Fruit fly (Drosophila melanogaster): ENCODE results near the gene Meics.

Gene Meics

DNA sequence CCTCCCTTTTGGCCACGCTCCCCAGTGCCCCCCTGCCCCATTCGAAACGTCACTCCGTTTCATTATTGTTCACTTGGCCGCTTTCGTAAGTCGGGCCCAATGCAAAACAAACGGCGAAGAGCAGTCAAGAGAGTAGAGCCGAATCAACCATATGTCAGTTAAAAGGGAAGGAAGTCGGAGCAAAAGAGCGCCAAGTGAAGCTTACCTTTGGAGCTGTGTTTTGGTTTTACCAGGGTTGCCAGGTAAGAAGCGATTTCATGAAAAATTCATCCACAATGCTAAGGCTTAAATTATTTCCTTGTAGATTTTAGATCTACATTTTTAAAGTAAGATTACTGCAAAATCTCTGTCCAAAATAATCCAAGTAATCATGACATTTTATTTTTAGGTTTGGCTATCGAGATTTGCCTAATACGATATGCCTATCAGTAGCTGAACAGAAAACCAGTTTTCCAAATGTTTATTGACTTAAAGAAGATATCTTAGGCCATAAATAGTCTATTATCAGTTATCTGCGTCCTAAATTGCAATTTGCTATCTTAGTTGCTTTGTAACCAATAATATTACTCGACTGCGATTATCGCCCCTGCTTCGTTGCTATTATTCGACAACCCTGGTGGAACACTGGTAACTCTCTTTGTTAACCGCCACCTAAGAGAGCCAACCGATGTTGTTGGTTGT, 25.9 kb downstream of the Meics start (continued):
- peak; percentile 86 for TF ChIP-seq pum (GFP tag; optimal IDR thresholded peaks at IDR 0.05)
- TF ChIP-seq NfI (GFP tag; optimal IDR thresholded peaks at IDR 0.05), result peak; percentile 88
- peak; percentile 54 for TF ChIP-seq tup (GFP tag; optimal IDR thresholded peaks at IDR 0.05)
- TF ChIP-seq CG11560 (tag; IDR thresholded peaks at IDR 0.05), result peak; percentile 64; the same call in 2 of the 3 replicates
- no peak for TF ChIP-seq Hr39 (optimal IDR thresholded peaks at IDR 0.05)
- TF ChIP-seq dpn (GFP tag; optimal IDR thresholded peaks at IDR 0.05), result peak; percentile 89 to 93
- TF ChIP-seq CG12391 (tag; optimal IDR thresholded peaks at IDR 0.05), result peak; percentile 92
- peak; percentile 93 for TF ChIP-seq CG10979 (tag; optimal IDR thresholded peaks at IDR 0.05)
- peak; percentile 96 for TF ChIP-seq CoRest (tag; optimal IDR thresholded peaks at IDR 0.05)
- TF ChIP-seq Oaz (GFP tag; IDR thresholded peaks at IDR 0.05), result no peak
- peak; percentile 91 for TF ChIP-seq CG12104 (GFP tag; optimal IDR thresholded peaks at IDR 0.05)
- TF ChIP-seq seq (GFP tag; IDR thresholded peaks at IDR 0.05), result peak; percentile 66
- TF ChIP-seq Drgx (GFP tag; IDR thresholded peaks at IDR 0.05), result peak; percentile 81; the same call in 1 of the 2 replicates
- TF ChIP-seq CG8478 (optimal IDR thresholded peaks at IDR 0.05), result no peak
- peak; percentile 75 for TF ChIP-seq CG33213 (GFP tag; optimal IDR thresholded peaks at IDR 0.05)
- peak; percentile 12 for TF ChIP-seq cas (GFP tag; IDR thresholded peaks at IDR 0.05)
- TF ChIP-seq Opbp (GFP tag; IDR thresholded peaks at IDR 0.05; ENCODE audit: partially characterized antibody), result no peak
- TF ChIP-seq Side (GFP tag; optimal IDR thresholded peaks at IDR 0.05), result peak; percentile 90
- peak; percentile 83 for TF ChIP-seq CG10462 (GFP tag; optimal IDR thresholded peaks at IDR 0.05)
- TF ChIP-seq CG10267 (tag; optimal IDR thresholded peaks at IDR 0.05), result peak; percentile 86
- peak; percentile 12 for TF ChIP-seq Sry-β (GFP tag; optimal IDR thresholded peaks at IDR 0.05)
- TF ChIP-seq CG2889 (GFP tag; IDR thresholded peaks at IDR 0.05), result 0 out of 3 replicates have a peak, but pooled peaks have one; percentile 35
- TF ChIP-seq PHDP (tag; optimal IDR thresholded peaks at IDR 0.05), result peak; percentile 86
- TF ChIP-seq danr (GFP tag; IDR thresholded peaks at IDR 0.05), result peak; percentile 88
- TF ChIP-seq odd (GFP tag; optimal IDR thresholded peaks at IDR 0.05), result peak; percentile 92
- no peak for TF ChIP-seq CG17912 (GFP tag; optimal IDR thresholded peaks at IDR 0.05)
- TF ChIP-seq row (GFP tag; IDR thresholded peaks at IDR 0.05), result peak; percentile 85
- TF ChIP-seq crc (GFP tag; optimal IDR thresholded peaks at IDR 0.05), result peak; percentile 81
- no peak for TF ChIP-seq CG7963 (GFP tag; IDR thresholded peaks at IDR 0.05; ENCODE audit: partially characterized antibody)
- TF ChIP-seq CG10147 (GFP tag; optimal IDR thresholded peaks at IDR 0.05), result peak; percentile 92
- TF ChIP-seq zen2 (GFP tag; IDR thresholded peaks at IDR 0.05; ENCODE audit: partially characterized antibody), result no peak
- peak; percentile 91 for TF ChIP-seq CG1233 (GFP tag; optimal IDR thresholded peaks at IDR 0.05)
- TF ChIP-seq ci (GFP tag; IDR thresholded peaks at IDR 0.05), result peak; percentile 42; the same call in 1 of the 3 replicates
- peak; percentile 89 for TF ChIP-seq slp2 (GFP tag; optimal IDR thresholded peaks at IDR 0.05)
- TF ChIP-seq CG4404 (GFP tag; IDR thresholded peaks at IDR 0.05), result peak; percentile 70
- no peak for TF ChIP-seq yki (optimal IDR thresholded peaks at IDR 0.05)
- TF ChIP-seq Fer1 (GFP tag; optimal IDR thresholded peaks at IDR 0.05), result peak; percentile 91
- no peak; the same call in none of the 2 replicates for TF ChIP-seq wor (GFP tag; IDR thresholded peaks at IDR 0.05)
- no peak for TF ChIP-seq z (GFP tag; IDR thresholded peaks at IDR 0.05)
- TF ChIP-seq br (optimal IDR thresholded peaks at IDR 0.05), result no peak
- TF ChIP-seq knrl (GFP tag; IDR thresholded peaks at IDR 0.05; ENCODE audit: partially characterized antibody), result no peak
- TF ChIP-seq CG6791 (GFP tag; IDR thresholded peaks at IDR 0.05; ENCODE audit: partially characterized antibody), result 0 out of 3 replicates have a peak, but pooled peaks have one; percentile 41
- TF ChIP-seq toy (GFP tag; IDR thresholded peaks at IDR 0.05), result peak; percentile 19; the same call in 1 of the 2 replicates
- peak; percentile 30 for TF ChIP-seq schlank (tag; optimal IDR thresholded peaks at IDR 0.05)
- peak; percentile 77 for TF ChIP-seq Blimp-1 (GFP tag; optimal IDR thresholded peaks at IDR 0.05)
- peak; percentile 77 for TF ChIP-seq dm (GFP tag; optimal IDR thresholded peaks at IDR 0.05)
- peak; percentile 59 for TF ChIP-seq HLH3B (GFP tag; IDR thresholded peaks at IDR 0.05)
- no peak for TF ChIP-seq eve (GFP tag; optimal IDR thresholded peaks at IDR 0.05)
- peak; percentile 42 for TF ChIP-seq ac (GFP tag; optimal IDR thresholded peaks at IDR 0.05)
- peak; percentile 83 for TF ChIP-seq Asciz (GFP tag; optimal IDR thresholded peaks at IDR 0.05)
- peak; percentile 64 for TF ChIP-seq p53 (GFP tag; optimal IDR thresholded peaks at IDR 0.05)

Measured in whole organism, embryonic.